Fruit fly (Drosophila melanogaster) whole organism: ENCODE measurements around the gene CG6431.

Source experiments
- CG8478 ChIP-seq: fragments of >200 bp; optimal IDR thresholded peaks from 2 replicates; lab custom pipeline; 2018; ENCODE audit warnings: inconsistent platforms
- psq ChIP-seq: fragments of >200 bp; optimal IDR thresholded peaks from 2 replicates; lab custom pipeline; 2017
- usp ChIP-seq: fragments of >200 bp; optimal IDR thresholded peaks from 2 replicates; lab custom pipeline; 2017; ENCODE audit warnings: missing biosample characterization, missing genetic modification characterization, mixed read lengths

dm6 chr2L:10684309-10684708, 39.7 kb upstream of the CG6431 start, which contains the start of gene CG7299:
- TF ChIP-seq psq (no peak), usp (no peak), CG8478 (lab: Kevin White, UChicago) (no peak)
